Fruit fly (Drosophila melanogaster) whole organism, embryonic: ENCODE results near the gene RpL28.

ENCODE experiments used
- ATbp ChIP-seq: fragments of 200-800 bp; sonication (Bioruptor generic); optimal IDR thresholded peaks from 2 replicates; lab custom pipeline; 2017; ENCODE audit warnings: missing biosample characterization, mild to moderate bottlenecking, missing genetic modification characterization, missing genetic modification reagents
- CG10543 ChIP-seq: fragments of 200-800 bp; sonication (Bioruptor generic); optimal IDR thresholded peaks from 3 replicates; lab custom pipeline; 2017; ENCODE audit warnings: missing biosample characterization, mild to moderate bottlenecking, missing genetic modification characterization, moderate library complexity
- CG11085 ChIP-seq: fragments of 200-800 bp; sonication (Bioruptor generic); IDR thresholded peaks from 2 replicates; pipeline ENCODE4 v1.3.6; 2022; ENCODE audit warnings: missing biosample characterization, missing genetic modification characterization
- CG13123 ChIP-seq: fragments of 200-800 bp; sonication (Bioruptor generic); optimal IDR thresholded peaks from 2 replicates; lab custom pipeline; 2016; ENCODE audit warnings: missing biosample characterization, missing genetic modification characterization
- CG13775 ChIP-seq: fragments of 200-800 bp; sonication (Bioruptor generic); optimal IDR thresholded peaks from 3 replicates; lab custom pipeline; 2017; ENCODE audit warnings: missing biosample characterization, mild to moderate bottlenecking, missing genetic modification characterization
- CG14860 ChIP-seq: fragments of 200-800 bp; sonication (Bioruptor generic); IDR thresholded peaks from 3 replicates; pipeline ENCODE4 v1.3.6; 2022; ENCODE audit warnings: missing biosample characterization, missing genetic modification characterization; ENCODE audit not compliant: partially characterized antibody
- CG14965 ChIP-seq: fragments of 200-800 bp; sonication (Bioruptor generic); optimal IDR thresholded peaks from 2 replicates; lab custom pipeline; 2016; ENCODE audit warnings: missing biosample characterization, missing genetic modification characterization, borderline replicate concordance
- CG15601 ChIP-seq: fragments of 200-800 bp; sonication (Bioruptor generic); optimal IDR thresholded peaks from 3 replicates; lab custom pipeline; 2019; ENCODE audit warnings: missing biosample characterization, mild to moderate bottlenecking, missing genetic modification characterization, moderate library complexity
- CG30431 ChIP-seq: fragments of 200-800 bp; sonication (Bioruptor generic); optimal IDR thresholded peaks from 2 replicates; lab custom pipeline; 2017; ENCODE audit warnings: missing biosample characterization, missing genetic modification characterization
- CG31224 ChIP-seq: fragments of 200-800 bp; sonication (Bioruptor generic); IDR thresholded peaks from 2 replicates; pipeline ENCODE4 v1.3.6; 2022; ENCODE audit warnings: missing biosample characterization, missing genetic modification characterization
- CG32772 ChIP-seq: fragments of 200-800 bp; sonication (Bioruptor generic); IDR thresholded peaks from 2 replicates; pipeline ENCODE4 v1.3.6; 2022; ENCODE audit warnings: missing biosample characterization, missing genetic modification characterization
- CG3847 ChIP-seq: fragments of 200-800 bp; sonication (Bioruptor generic); IDR thresholded peaks from 2 replicates; pipeline ENCODE4 v1.3.6; 2022; ENCODE audit warnings: missing biosample characterization, missing genetic modification characterization
- CG4282 ChIP-seq: fragments of 200-800 bp; sonication (Bioruptor generic); optimal IDR thresholded peaks from 2 replicates; lab custom pipeline; 2016; ENCODE audit warnings: missing biosample characterization, missing genetic modification characterization
- CG4360 ChIP-seq: fragments of 200-800 bp; sonication (Bioruptor generic); IDR thresholded peaks from 2 replicates; pipeline ENCODE4 v1.3.6; 2022; ENCODE audit warnings: missing biosample characterization, missing genetic modification characterization
- CG6272 ChIP-seq: fragments of 200-800 bp; sonication (Bioruptor generic); IDR thresholded peaks from 2 replicates; pipeline ENCODE4 v1.3.6; 2022; ENCODE audit warnings: missing biosample characterization, missing genetic modification characterization
- CG7786 ChIP-seq: fragments of 200-800 bp; sonication (Bioruptor generic); optimal IDR thresholded peaks from 2 replicates; lab custom pipeline; 2016; ENCODE audit warnings: missing biosample characterization, missing genetic modification characterization
- CG7987 ChIP-seq: fragments of 200-800 bp; sonication (Bioruptor generic); optimal IDR thresholded peaks from 2 replicates; lab custom pipeline; 2018; ENCODE audit warnings: missing biosample characterization, mild to moderate bottlenecking, missing genetic modification characterization, moderate library complexity
- CG8924 ChIP-seq: fragments of 200-800 bp; optimal IDR thresholded peaks from 3 replicates; lab custom pipeline; 2019; ENCODE audit warnings: missing biosample characterization, mild to moderate bottlenecking, missing genetic modification characterization, moderate library complexity
- CHES-1-like ChIP-seq: fragments of 200-800 bp; sonication (Bioruptor generic); optimal IDR thresholded peaks from 2 replicates; lab custom pipeline; 2016; ENCODE audit warnings: missing biosample characterization, missing genetic modification characterization
- Dp ChIP-seq: fragments of 200-800 bp; sonication (Bioruptor generic); optimal IDR thresholded peaks from 2 replicates; lab custom pipeline; 2018; ENCODE audit warnings: missing biosample characterization, mild to moderate bottlenecking, missing genetic modification characterization, moderate library complexity
- Fer1 ChIP-seq: fragments of 200-800 bp; sonication (Bioruptor generic); optimal IDR thresholded peaks from 2 replicates; lab custom pipeline; 2017; ENCODE audit warnings: missing biosample characterization, mild to moderate bottlenecking, missing genetic modification characterization
- Gug ChIP-seq: fragments of 200-800 bp; sonication (Bioruptor generic); IDR thresholded peaks from 4 replicates; pipeline ENCODE4 v1.3.6; 2022; ENCODE audit warnings: missing biosample characterization, missing genetic modification characterization
- H15 ChIP-seq: fragments of 200-800 bp; sonication (Bioruptor generic); IDR thresholded peaks from 3 replicates; pipeline ENCODE4 v1.3.6; 2022; ENCODE audit warnings: missing biosample characterization, missing genetic modification characterization
- Hand ChIP-seq: fragments of 200-800 bp; sonication (Bioruptor generic); optimal IDR thresholded peaks from 2 replicates; lab custom pipeline; 2017; ENCODE audit warnings: mild to moderate bottlenecking, missing biosample characterization, missing genetic modification reagents, missing genetic modification characterization
- HmgZ ChIP-seq: fragments of 200-800 bp; sonication (Bioruptor generic); optimal IDR thresholded peaks from 2 replicates; lab custom pipeline; 2018; ENCODE audit warnings: missing biosample characterization, mild to moderate bottlenecking, missing genetic modification characterization
- Hmr ChIP-seq: fragments of 200-800 bp; sonication (Bioruptor generic); optimal IDR thresholded peaks from 3 replicates; lab custom pipeline; 2017; ENCODE audit warnings: mild to moderate bottlenecking, missing biosample characterization, missing genetic modification reagents, missing genetic modification characterization
- Hr51 ChIP-seq, 2 experiments: fragments of 200-800 bp; sonication (Bioruptor generic); optimal IDR thresholded peaks; 2 replicates in 1 of 2; 3 replicates in 1 of 2; lab custom pipeline; 2016 to 2018; ENCODE audit warnings: missing biosample characterization in 2 of 2, missing genetic modification characterization in 2 of 2, mild to moderate bottlenecking in 1 of 2, moderate library complexity in 1 of 2
- Hr78 ChIP-seq, 2 experiments: fragments of 200-800 bp in 1 of 2; fragments of >200 bp in 1 of 2; sonication (Bioruptor generic) in 1 of 2; optimal IDR thresholded peaks; 2 replicates each; lab custom pipeline; 2017 to 2019; ENCODE audit warnings: missing biosample characterization in 2 of 2, missing genetic modification characterization in 2 of 2, mild to moderate bottlenecking in 1 of 2, moderate library complexity in 1 of 2
- MTF-1 ChIP-seq: fragments of 200-800 bp; sonication (Bioruptor generic); optimal IDR thresholded peaks from 2 replicates; lab custom pipeline; 2018; ENCODE audit warnings: missing biosample characterization, mild to moderate bottlenecking, missing genetic modification characterization, borderline replicate concordance
- Sry-δ ChIP-seq: fragments of 200-800 bp; sonication (Bioruptor generic); optimal IDR thresholded peaks from 2 replicates; lab custom pipeline; 2016; ENCODE audit warnings: missing biosample characterization, missing genetic modification characterization
- amos ChIP-seq: fragments of 200-800 bp; sonication (Bioruptor generic); IDR thresholded peaks from 2 replicates; pipeline ENCODE4 v1.3.6; 2022; ENCODE audit warnings: missing biosample characterization, missing genetic modification characterization; ENCODE audit not compliant: partially characterized antibody
- bab2 ChIP-seq: fragments of 200-800 bp; sonication (Bioruptor generic); optimal IDR thresholded peaks from 2 replicates; lab custom pipeline; 2016; ENCODE audit warnings: missing biosample characterization, missing genetic modification characterization
- dimm ChIP-seq: fragments of 200-800 bp; sonication (Bioruptor generic); IDR thresholded peaks from 2 replicates; pipeline ENCODE4 v1.3.6; 2022; ENCODE audit warnings: missing biosample characterization, missing genetic modification characterization
- dm ChIP-seq: fragments of 200-800 bp; sonication (Bioruptor generic); optimal IDR thresholded peaks from 3 replicates; lab custom pipeline; 2016; ENCODE audit warnings: missing biosample characterization, missing genetic modification characterization
- gcm ChIP-seq: fragments of 200-800 bp; sonication (Bioruptor generic); optimal IDR thresholded peaks from 2 replicates; lab custom pipeline; 2019; ENCODE audit warnings: missing biosample characterization, mild to moderate bottlenecking, missing genetic modification characterization, moderate library complexity
- gsb-n ChIP-seq: fragments of 200-800 bp; sonication (Bioruptor generic); optimal IDR thresholded peaks from 3 replicates; lab custom pipeline; 2018; ENCODE audit warnings: missing biosample characterization, mild to moderate bottlenecking, missing genetic modification characterization
- jumu ChIP-seq: fragments of 200-800 bp; sonication (Bioruptor generic); optimal IDR thresholded peaks from 3 replicates; lab custom pipeline; 2016; ENCODE audit warnings: missing biosample characterization, missing genetic modification characterization
- ken ChIP-seq: fragments of 200-800 bp; sonication (Bioruptor generic); IDR thresholded peaks from 3 replicates; pipeline ENCODE4 v1.3.6; 2022; ENCODE audit warnings: missing biosample characterization, missing genetic modification characterization
- knrl ChIP-seq: fragments of 200-800 bp; sonication (Bioruptor generic); IDR thresholded peaks from 3 replicates; pipeline ENCODE4 v1.3.6; 2022; ENCODE audit warnings: missing biosample characterization, missing genetic modification characterization; ENCODE audit not compliant: partially characterized antibody
- odd ChIP-seq: fragments of 200-800 bp; sonication (Bioruptor generic); optimal IDR thresholded peaks from 2 replicates; lab custom pipeline; 2017; ENCODE audit warnings: missing biosample characterization, mild to moderate bottlenecking, missing genetic modification characterization
- p53 ChIP-seq: fragments of 200-800 bp; sonication (Bioruptor generic); optimal IDR thresholded peaks from 2 replicates; lab custom pipeline; 2016; ENCODE audit warnings: missing biosample characterization, missing genetic modification characterization
- pan ChIP-seq, 4 experiments: fragments of >200 bp in 3 of 4; fragments of 200-800 bp in 1 of 4; sonication (Bioruptor generic) in 1 of 4; optimal IDR thresholded peaks in 3 of 4; IDR thresholded peaks in 1 of 4; 2 replicates each; pipeline versions ENCODE4 v1.3.6 to Lab custom; 2017 to 2022; ENCODE audit warnings: missing biosample characterization in 2 of 4, missing genetic modification characterization in 2 of 4, mixed read lengths in 1 of 4
- pros ChIP-seq: fragments of 200-800 bp; sonication (Bioruptor generic); optimal IDR thresholded peaks from 3 replicates; lab custom pipeline; 2019; ENCODE audit warnings: missing biosample characterization, mild to moderate bottlenecking, missing genetic modification characterization, moderate library complexity
- stwl ChIP-seq: fragments of 200-800 bp; sonication (Bioruptor generic); optimal IDR thresholded peaks from 3 replicates; lab custom pipeline; 2018; ENCODE audit warnings: missing biosample characterization, mild to moderate bottlenecking, missing genetic modification characterization, moderate library complexity
- sug ChIP-seq: fragments of 200-800 bp; optimal IDR thresholded peaks from 2 replicates; lab custom pipeline; 2019; ENCODE audit warnings: missing biosample characterization, mild to moderate bottlenecking, missing genetic modification characterization, moderate library complexity
- trem ChIP-seq: fragments of 200-800 bp; optimal IDR thresholded peaks from 3 replicates; lab custom pipeline; 2019; ENCODE audit warnings: missing biosample characterization, mild to moderate bottlenecking, missing genetic modification characterization, moderate library complexity
- tx ChIP-seq: fragments of 200-800 bp; sonication (Bioruptor generic); optimal IDR thresholded peaks from 2 replicates; lab custom pipeline; 2016; ENCODE audit warnings: missing biosample characterization, missing genetic modification characterization
- wor ChIP-seq: fragments of 200-800 bp; sonication (Bioruptor generic); IDR thresholded peaks from 2 replicates; pipeline ENCODE4 v1.3.6; 2022; ENCODE audit warnings: missing biosample characterization, missing genetic modification characterization

Gene RpL28

dm6 chr3L:3239033-3239752 is 16.4 kb upstream of the RpL28 start, which contains the start of gene CG17746 (continued):
- TF ChIP-seq Hr51 (GFP tag; optimal IDR thresholded peaks at IDR 0.05; lab: Kevin White, UChicago), result peak in 1 of 2 experiments; percentile 78
- no peak for TF ChIP-seq dimm (GFP tag; lab: Robert Waterston, UW)
- peak; percentile 64; the same call in 1 of the 2 replicates for TF ChIP-seq amos (GFP tag; lab: Robert Waterston, UW)
- TF ChIP-seq tx (GFP tag; lab: Kevin White, UChicago), result peak; percentile 48
- TF ChIP-seq CG31224 (GFP tag; lab: Robert Waterston, UW), result no peak
- peak; percentile 64; the same call in 2 of the 3 replicates for TF ChIP-seq ken (GFP tag; lab: Robert Waterston, UW)
- peak; percentile 59 for TF ChIP-seq p53 (GFP tag; lab: Kevin White, UChicago)
- TF ChIP-seq Sry-δ (GFP tag; lab: Kevin White, UChicago), result peak; percentile 60
- TF ChIP-seq HmgZ (tag; lab: Kevin White, UChicago), result peak; percentile 81
- TF ChIP-seq gsb-n (tag; lab: Kevin White, UChicago), result no peak
- peak; percentile 49; the same call in 1 of the 2 replicates for TF ChIP-seq CG32772
- TF ChIP-seq dm (GFP tag; lab: Kevin White, UChicago), result peak; percentile 63
- TF ChIP-seq Hand, result no peak
- no peak for TF ChIP-seq H15 (GFP tag; lab: Robert Waterston, UW)
- no peak for TF ChIP-seq Gug (GFP tag; lab: Robert Waterston, UW)
- TF ChIP-seq CG30431, result no peak
- TF ChIP-seq Hmr (GFP tag; lab: Kevin White, UChicago), result peak; percentile 68
- peak; percentile 23 for TF ChIP-seq sug
- no peak for TF ChIP-seq CG4360 (GFP tag; lab: Robert Waterston, UW)
- no peak for TF ChIP-seq CG14965 (GFP tag; lab: Kevin White, UChicago)
- no peak for TF ChIP-seq CG11085
- TF ChIP-seq CG3847, result peak; percentile 91
- TF ChIP-seq Dp (GFP tag; lab: Kevin White, UChicago), result peak; percentile 99
- peak; percentile 46 for TF ChIP-seq Fer1
- peak; percentile 79 for TF ChIP-seq CHES-1-like (GFP tag; lab: Kevin White, UChicago)
- peak; percentile 37 for TF ChIP-seq CG10543 (GFP tag; lab: Kevin White, UChicago)
- TF ChIP-seq CG7987 (GFP tag; lab: Kevin White, UChicago), result peak; percentile 58
- TF ChIP-seq wor, result no peak
- peak in 1 of 2 experiments; percentile 66 for TF ChIP-seq Hr78 (GFP tag; optimal IDR thresholded peaks at IDR 0.05; lab: Kevin White, UChicago)
- TF ChIP-seq CG14860 (GFP tag; lab: Robert Waterston, UW), result peak; percentile 41; the same call in 1 of the 3 replicates
- no peak for TF ChIP-seq CG6272
- TF ChIP-seq pan (optimal IDR thresholded peaks at IDR 0.05; lab: Kevin White, UChicago), result no peak
- no peak for TF ChIP-seq pan (GFP tag; optimal IDR thresholded peaks at IDR 0.05 in 1 of 2, IDR thresholded peaks at IDR 0.05 in 1 of 2)
- TF ChIP-seq ATbp (GFP tag; lab: Kevin White, UChicago), result no peak
- TF ChIP-seq CG4282, result peak; percentile 72
- peak; percentile 10 for TF ChIP-seq CG8924 (tag; lab: Kevin White, UChicago)
- peak; percentile 58 for TF ChIP-seq bab2 (GFP tag; lab: Kevin White, UChicago)
- TF ChIP-seq CG7786 (GFP tag; lab: Kevin White, UChicago), result peak; percentile 27
- TF ChIP-seq gcm, result no peak
- no peak for TF ChIP-seq odd (GFP tag; lab: Kevin White, UChicago)
- TF ChIP-seq stwl (tag; lab: Kevin White, UChicago), result peak; percentile 100
- peak; percentile 87 for TF ChIP-seq trem
- peak; percentile 39 for TF ChIP-seq CG13123 (GFP tag; lab: Kevin White, UChicago)
- no peak for TF ChIP-seq pros (GFP tag; lab: Kevin White, UChicago)
- peak; percentile 43; the same call in 1 of the 3 replicates for TF ChIP-seq knrl (GFP tag; lab: Robert Waterston, UW)
- TF ChIP-seq CG15601, result peak; percentile 53
- peak; percentile 33 for TF ChIP-seq jumu (GFP tag; lab: Kevin White, UChicago)
- TF ChIP-seq CG13775 (GFP tag; lab: Kevin White, UChicago), result peak; percentile 6
- no peak for TF ChIP-seq MTF-1 (GFP tag; lab: Kevin White, UChicago)
